Fruit fly (Drosophila melanogaster): Measurements from ENCODE around the gene CG7567.

Gene CG7567

dm6 chr3R:29583299-29583698, 4.6 kb downstream of the CG7567 start:
- TF ChIP-seq Abd-B (GFP tag; optimal IDR thresholded peaks at IDR 0.05) = no peak
- no peak for TF ChIP-seq dan (GFP tag; IDR thresholded peaks at IDR 0.05)
- TF ChIP-seq sens (GFP tag) = peak; percentile 18
- TF ChIP-seq CG10274 (GFP tag; optimal IDR thresholded peaks at IDR 0.05) = no peak
- peak; percentile 61 for TF ChIP-seq gsb-n (tag; optimal IDR thresholded peaks at IDR 0.05)
- no peak for TF ChIP-seq sim (GFP tag; IDR thresholded peaks at IDR 0.05)
- no peak for TF ChIP-seq Hand (GFP tag; optimal IDR thresholded peaks at IDR 0.05)
- no peak for TF ChIP-seq lola (GFP tag; optimal IDR thresholded peaks at IDR 0.05)
- TF ChIP-seq oc (tag; optimal IDR thresholded peaks at IDR 0.05) = peak; percentile 72
- TF ChIP-seq Optix (GFP tag; IDR thresholded peaks at IDR 0.05) = 0 out of 3 replicates have a peak, but pooled peaks have one; percentile 22

dm6 chr3R:29581420-29581819, 6.5 kb downstream of the CG7567 start:
- no peak for TF ChIP-seq ken (GFP tag; IDR thresholded peaks at IDR 0.05)
- TF ChIP-seq ci (GFP tag; IDR thresholded peaks at IDR 0.05) = 0 out of 3 replicates have a peak, but pooled peaks have one; percentile 24
- no peak for TF ChIP-seq tna (GFP tag; IDR thresholded peaks at IDR 0.05; ENCODE audit: partially characterized antibody)
- peak; percentile 1 for TF ChIP-seq Spps (tag; optimal IDR thresholded peaks at IDR 0.05)
- TF ChIP-seq gsb-n (tag; optimal IDR thresholded peaks at IDR 0.05) = peak; percentile 47
- TF ChIP-seq CG11504 (tag; optimal IDR thresholded peaks at IDR 0.05) = peak; percentile 71
- no peak for TF ChIP-seq CG34422 (GFP tag; IDR thresholded peaks at IDR 0.05)
- TF ChIP-seq trem (tag; optimal IDR thresholded peaks at IDR 0.05) = peak; percentile 44
- TF ChIP-seq CG10209 (GFP tag; optimal IDR thresholded peaks at IDR 0.05) = peak; percentile 37
- TF ChIP-seq CG9817 (tag; optimal IDR thresholded peaks at IDR 0.05) = no peak
- no peak for TF ChIP-seq CG2129 (GFP tag; IDR thresholded peaks at IDR 0.05; ENCODE audit: partially characterized antibody)
- TF ChIP-seq GATAe (GFP tag; conservative IDR thresholded peaks at IDR 0.05) = no peak
- TF ChIP-seq gcm (GFP tag; optimal IDR thresholded peaks at IDR 0.05) = peak; percentile 41
- peak; percentile 55 for TF ChIP-seq tap (tag; optimal IDR thresholded peaks at IDR 0.05)
- no peak for TF ChIP-seq bab2 (GFP tag; optimal IDR thresholded peaks at IDR 0.05)
- TF ChIP-seq salm (tag; optimal IDR thresholded peaks at IDR 0.05) = no peak
- TF ChIP-seq CG18599 (GFP tag; optimal IDR thresholded peaks at IDR 0.05) = peak; percentile 69
- no peak for TF ChIP-seq CG2116 (GFP tag; optimal IDR thresholded peaks at IDR 0.05)
- TF ChIP-seq HHEX (GFP tag; optimal IDR thresholded peaks at IDR 0.05) = peak; percentile 28
- TF ChIP-seq sd (tag; optimal IDR thresholded peaks at IDR 0.05) = no peak
- TF ChIP-seq CG17912 (GFP tag; optimal IDR thresholded peaks at IDR 0.05) = no peak
- peak; percentile 12 for TF ChIP-seq odd (GFP tag; optimal IDR thresholded peaks at IDR 0.05)
- no peak for TF ChIP-seq gro (GFP tag; optimal IDR thresholded peaks at IDR 0.05)
- TF ChIP-seq corto (GFP tag; optimal IDR thresholded peaks at IDR 0.05) = no peak
- TF ChIP-seq phol (tag; optimal IDR thresholded peaks at IDR 0.05) = peak; percentile 58
- TF ChIP-seq CG1603 (tag; optimal IDR thresholded peaks at IDR 0.05) = peak; percentile 2
- TF ChIP-seq CG32532 (GFP tag; IDR thresholded peaks at IDR 0.05) = no peak
- TF ChIP-seq eve (GFP tag; optimal IDR thresholded peaks at IDR 0.05) = peak in 1 of 2 experiments; percentile 70
- TF ChIP-seq Hmr (GFP tag; optimal IDR thresholded peaks at IDR 0.05) = peak; percentile 26
- peak; percentile 70 for TF ChIP-seq gem (tag; optimal IDR thresholded peaks at IDR 0.05)
- TF ChIP-seq D (optimal IDR thresholded peaks at IDR 0.05) = no peak
- TF ChIP-seq D (GFP tag; optimal IDR thresholded peaks at IDR 0.05) = peak; percentile 66
- no peak for TF ChIP-seq CG2120 (GFP tag; optimal IDR thresholded peaks at IDR 0.05)
- TF ChIP-seq CG13775 (GFP tag; optimal IDR thresholded peaks at IDR 0.05) = peak; percentile 31
- peak; percentile 9 for TF ChIP-seq CG9437 (GFP tag; optimal IDR thresholded peaks at IDR 0.05)
- peak; percentile 63 for TF ChIP-seq fd96Cb (tag; optimal IDR thresholded peaks at IDR 0.05)
- TF ChIP-seq hth (optimal IDR thresholded peaks at IDR 0.05) = no peak
- TF ChIP-seq CG13894 (tag; optimal IDR thresholded peaks at IDR 0.05) = no peak
- peak; percentile 79 for TF ChIP-seq row (GFP tag; IDR thresholded peaks at IDR 0.05)
- no peak for TF ChIP-seq aop (GFP tag; IDR thresholded peaks at IDR 0.05)
- peak; percentile 60 for TF ChIP-seq CG10267 (tag; optimal IDR thresholded peaks at IDR 0.05)
